Fruit fly (Drosophila melanogaster) whole organism: Measurements from ENCODE around the gene CG42634.

Experiments used
- CG8478 ChIP-seq: fragments of >200 bp; optimal IDR thresholded peaks from 2 replicates; lab custom pipeline; 2018; ENCODE audit warnings: inconsistent platforms
- Dll ChIP-seq: fragments of >200 bp; optimal IDR thresholded peaks from 2 replicates; lab custom pipeline; 2017
- psq ChIP-seq: fragments of >200 bp; optimal IDR thresholded peaks from 2 replicates; lab custom pipeline; 2017
- usp ChIP-seq: fragments of >200 bp; optimal IDR thresholded peaks from 2 replicates; lab custom pipeline; 2017; ENCODE audit warnings: missing biosample characterization, missing genetic modification characterization, mixed read lengths

DNA sequence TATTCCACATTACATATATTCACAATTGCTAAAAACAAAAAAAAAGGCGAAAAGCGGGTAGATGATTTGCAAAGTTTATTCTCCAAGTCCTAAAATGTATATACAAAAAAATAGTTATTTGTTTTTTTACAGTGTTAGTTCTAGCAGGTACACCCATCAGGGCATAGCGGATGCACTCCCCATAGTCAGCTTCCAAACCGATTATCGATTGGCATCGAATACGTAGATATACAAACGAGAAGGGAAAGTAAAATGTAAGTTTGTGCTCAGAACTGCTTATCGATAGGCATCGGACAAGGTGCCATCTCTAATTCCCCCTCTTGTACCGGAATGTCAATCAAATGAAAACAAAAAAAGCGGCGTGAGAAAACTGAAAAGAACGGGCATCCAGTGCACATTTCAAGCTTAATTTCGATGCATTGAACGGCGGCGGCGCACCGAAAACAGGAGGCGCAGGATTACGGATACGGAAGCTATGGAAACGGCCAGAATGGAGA lies 44.6 kb upstream of the CG42634 start, which contains the start of gene CG5674:
- TF ChIP-seq psq (lab: Kevin White, UChicago) (no peak), Dll (no peak), usp (GFP tag; lab: Kevin White, UChicago) (no peak), CG8478 (lab: Kevin White, UChicago) (no peak)
